Worm (Caenorhabditis elegans) whole organism, early embryonic: Measurements from ENCODE around the gene snt-1.

Experiments
- B0310.2 ChIP-seq: sonication (generic microtip); optimal IDR thresholded peaks from 2 replicates; lab custom pipeline; 2016; ENCODE audit warnings: mild to moderate bottlenecking, missing genetic modification characterization, missing compliant biosample characterization
- F13C5.2 ChIP-seq: sonication (generic microtip); optimal IDR thresholded peaks from 2 replicates; lab custom pipeline; 2017; ENCODE audit warnings: mild to moderate bottlenecking, missing genetic modification characterization, inconsistent platforms, missing compliant biosample characterization
- ama-1 ChIP-seq: fragments of 150-350 bp; optimal IDR thresholded peaks from 2 replicates; lab custom pipeline; 2014
- ceh-13 ChIP-seq: fragments of 200-800 bp; sonication (Bioruptor generic); optimal IDR thresholded peaks from 2 replicates; lab custom pipeline; 2018; ENCODE audit warnings: mild to moderate bottlenecking, missing genetic modification characterization, missing compliant biosample characterization
- ceh-36 ChIP-seq: sonication (generic microtip); optimal IDR thresholded peaks from 2 replicates; lab custom pipeline; 2016; ENCODE audit warnings: missing genetic modification characterization, inconsistent platforms, missing compliant biosample characterization
- ets-7 ChIP-seq: sonication (generic microtip); optimal IDR thresholded peaks from 2 replicates; lab custom pipeline; 2016; ENCODE audit warnings: missing genotype, missing genetic modification characterization, missing compliant biosample characterization
- flt-1 ChIP-seq: fragments of 200-800 bp; sonication (Bioruptor generic); IDR thresholded peaks from 2 replicates; pipeline ENCODE4 v1.3.6; 2022; ENCODE audit warnings: missing genetic modification characterization, missing compliant biosample characterization
- hmbx-1 ChIP-seq: sonication (generic microtip); optimal IDR thresholded peaks from 2 replicates; lab custom pipeline; 2016; ENCODE audit warnings: mild to moderate bottlenecking, missing genetic modification characterization, missing compliant biosample characterization
- hmg-4 ChIP-seq: fragments of 200-800 bp; sonication (Bioruptor generic); optimal IDR thresholded peaks from 2 replicates; lab custom pipeline; 2018; ENCODE audit warnings: mild to moderate bottlenecking, missing genetic modification characterization, missing compliant biosample characterization
- hnd-1 ChIP-seq: sonication (generic microtip); optimal IDR thresholded peaks from 2 replicates; lab custom pipeline; 2016; ENCODE audit warnings: missing genetic modification characterization, missing compliant biosample characterization
- pes-1 ChIP-seq: fragments of 200-800 bp; sonication (Bioruptor generic); IDR thresholded peaks from 2 replicates; pipeline ENCODE4 v1.3.6; 2022; ENCODE audit warnings: missing genetic modification reagents, missing genetic modification characterization, missing compliant biosample characterization
- sea-1 ChIP-seq: fragments of 200-800 bp; sonication (Bioruptor generic); conservative IDR thresholded peaks from 2 replicates; pipeline ENCODE4 v1.3.6; 2022; ENCODE audit warnings: missing genetic modification characterization, missing compliant biosample characterization
- tbx-37 ChIP-seq: fragments of 200-800 bp; sonication (Bioruptor generic); conservative IDR thresholded peaks from 2 replicates; pipeline ENCODE4 v1.3.6; 2022; ENCODE audit warnings: missing genetic modification reagents, missing genetic modification characterization, missing compliant biosample characterization
- tra-4 ChIP-seq: sonication (generic microtip); optimal IDR thresholded peaks from 2 replicates; lab custom pipeline; 2017; ENCODE audit warnings: missing genetic modification characterization, missing compliant biosample characterization

- TF ChIP-seq tra-4 (tag; lab: Kevin White, UChicago) (no peak), hmbx-1 (tag; lab: Kevin White, UChicago) (no peak), F13C5.2 (tag; lab: Kevin White, UChicago) (no peak), ets-7 (tag; lab: Kevin White, UChicago) (no peak), ama-1 (lab: Kevin White, UChicago) (no peak), pes-1 (GFP tag; lab: Robert Waterston, UW) (peak; percentile 56; the same call in 1 of the 2 replicates), B0310.2 (tag; lab: Kevin White, UChicago) (peak; percentile 17), ceh-13 (GFP tag; lab: Kevin White, UChicago) (no peak), flt-1 (no peak), tbx-37 (GFP tag; lab: Robert Waterston, UW) (no peak), hnd-1 (tag; lab: Kevin White, UChicago) (no peak), sea-1 (no peak), ceh-36 (tag; lab: Kevin White, UChicago) (no peak), hmg-4 (no peak)
Measured at ce11 chrII:6843680-6844079, 32.9 kb downstream of the snt-1 start.
